Worm (Caenorhabditis elegans): ENCODE results near the gene swip-10.

ce11 chrX:2140610-2141009 is 22.5 kb upstream of the swip-10 start:
- TF ChIP-seq nhr-25 (tag; optimal IDR thresholded peaks at IDR 0.05; ENCODE audit: borderline replicate concordance, insufficient read depth) (no peak), nhr-77 (tag; optimal IDR thresholded peaks at IDR 0.05) (no peak), nhr-111 (GFP tag; optimal IDR thresholded peaks at IDR 0.05) (no peak), tra-1 (GFP tag; IDR thresholded peaks at IDR 0.05) (no peak), aly-2 (tag; optimal IDR thresholded peaks at IDR 0.05) (no peak), ceh-28 (tag; optimal IDR thresholded peaks at IDR 0.05) (no peak), cey-2 (tag; optimal IDR thresholded peaks at IDR 0.05; ENCODE audit: borderline replicate concordance, insufficient read depth) (no peak), ceh-32 (tag; optimal IDR thresholded peaks at IDR 0.05; ENCODE audit: poor library complexity) (no peak), F10B5.3 (tag; optimal IDR thresholded peaks at IDR 0.05) (no peak)
